Worm (Caenorhabditis elegans) whole organism, late embryonic: ENCODE measurements around the gene otpl-8.
"Not testable (repeated sequence)": the region's sequence is repeated elsewhere in the genome, so short reads cannot be mapped to it uniquely, and the experiment has no call there.

ENCODE experiments used
- C08G9.2 ChIP-seq: sonication (generic microtip); optimal IDR thresholded peaks from 2 replicates; lab custom pipeline; 2016; ENCODE audit warnings: mild to moderate bottlenecking, missing genetic modification characterization, moderate library complexity, missing compliant biosample characterization
- C38D4.7 ChIP-seq: fragments of 200-800 bp; sonication (Bioruptor generic); optimal IDR thresholded peaks from 2 replicates; lab custom pipeline; 2018; ENCODE audit warnings: mild to moderate bottlenecking, missing genetic modification characterization, moderate library complexity, missing compliant biosample characterization
- F13H6.1 ChIP-seq: sonication (generic microtip); optimal IDR thresholded peaks from 2 replicates; lab custom pipeline; 2016; ENCODE audit warnings: missing genetic modification characterization, missing compliant biosample characterization
- K09A11.1 ChIP-seq: sonication (generic microtip); optimal IDR thresholded peaks from 2 replicates; lab custom pipeline; 2017; ENCODE audit warnings: antibody characterized with exemption, mild to moderate bottlenecking, missing genetic modification characterization, missing compliant biosample characterization; ENCODE audit not compliant: insufficient read depth
- T23F11.4 ChIP-seq: fragments of 200-800 bp; sonication (Bioruptor generic); optimal IDR thresholded peaks from 2 replicates; lab custom pipeline; 2018; ENCODE audit warnings: mild to moderate bottlenecking, missing genetic modification characterization, missing compliant biosample characterization
- Y22D7AL.16 ChIP-seq: sonication (generic microtip); optimal IDR thresholded peaks from 2 replicates; lab custom pipeline; 2016; ENCODE audit warnings: missing genetic modification characterization, missing compliant biosample characterization
- ceh-14 ChIP-seq: sonication (generic microtip); optimal IDR thresholded peaks from 2 replicates; lab custom pipeline; 2016; ENCODE audit warnings: missing genotype, missing genetic modification characterization, missing compliant biosample characterization
- ceh-18 ChIP-seq: sonication (generic microtip); optimal IDR thresholded peaks from 2 replicates; lab custom pipeline; 2016; ENCODE audit warnings: missing genetic modification characterization, missing compliant biosample characterization
- ceh-22 ChIP-seq: sonication (generic microtip); optimal IDR thresholded peaks from 2 replicates; lab custom pipeline; 2017; ENCODE audit warnings: missing biosample characterization, missing genetic modification characterization
- ceh-34 ChIP-seq: sonication (generic microtip); optimal IDR thresholded peaks from 2 replicates; lab custom pipeline; 2016; ENCODE audit warnings: mild to moderate bottlenecking, missing genetic modification characterization, missing compliant biosample characterization
- ceh-45 ChIP-seq: fragments of 200-800 bp; sonication (Bioruptor generic); IDR thresholded peaks from 2 replicates; pipeline ENCODE4 v1.3.6; 2022; ENCODE audit warnings: missing genetic modification reagents, missing genetic modification characterization, missing compliant biosample characterization
- ceh-48 ChIP-seq: sonication (generic microtip); optimal IDR thresholded peaks from 2 replicates; lab custom pipeline; 2016; ENCODE audit warnings: missing genetic modification characterization, inconsistent platforms, missing compliant biosample characterization
- ceh-6 ChIP-seq: fragments of 200-800 bp; sonication (Bioruptor generic); optimal IDR thresholded peaks from 2 replicates; lab custom pipeline; 2018; ENCODE audit warnings: mild to moderate bottlenecking, missing genetic modification characterization, missing compliant biosample characterization
- ceh-9 ChIP-seq: sonication (generic microtip); optimal IDR thresholded peaks from 2 replicates; lab custom pipeline; 2016; ENCODE audit warnings: mild to moderate bottlenecking, missing genetic modification characterization, inconsistent platforms, missing compliant biosample characterization
- elt-2 ChIP-seq: sonication (generic microtip); optimal IDR thresholded peaks from 2 replicates; lab custom pipeline; 2016; ENCODE audit warnings: missing genetic modification reagents, missing genetic modification characterization, missing compliant biosample characterization
- elt-4 ChIP-seq: sonication (generic microtip); optimal IDR thresholded peaks from 2 replicates; lab custom pipeline; 2016; ENCODE audit warnings: missing genetic modification characterization, missing compliant biosample characterization
- fax-1 ChIP-seq: sonication (generic microtip); optimal IDR thresholded peaks from 2 replicates; lab custom pipeline; 2016; ENCODE audit warnings: missing genotype, missing genetic modification characterization, missing compliant biosample characterization
- fkh-6 ChIP-seq: sonication (generic microtip); optimal IDR thresholded peaks from 2 replicates; lab custom pipeline; 2016; ENCODE audit warnings: missing genetic modification characterization, missing compliant biosample characterization
- gmeb-2 ChIP-seq: sonication (generic microtip); optimal IDR thresholded peaks from 2 replicates; lab custom pipeline; 2016; ENCODE audit warnings: missing genetic modification characterization, inconsistent platforms, missing compliant biosample characterization
- hlh-15 ChIP-seq: sonication (generic microtip); optimal IDR thresholded peaks from 2 replicates; lab custom pipeline; 2016; ENCODE audit warnings: missing genetic modification characterization, missing compliant biosample characterization
- hlh-6 ChIP-seq: sonication (generic microtip); optimal IDR thresholded peaks from 2 replicates; lab custom pipeline; 2016; ENCODE audit warnings: missing genotype, missing genetic modification characterization, missing compliant biosample characterization
- lim-6 ChIP-seq: sonication (generic microtip); optimal IDR thresholded peaks from 2 replicates; lab custom pipeline; 2016; ENCODE audit warnings: missing genetic modification characterization, missing compliant biosample characterization
- lin-11 ChIP-seq: fragments of 200-800 bp; sonication (Bioruptor generic); optimal IDR thresholded peaks from 2 replicates; lab custom pipeline; 2018; ENCODE audit warnings: mild to moderate bottlenecking, missing genetic modification characterization, missing compliant biosample characterization
- madf-2 ChIP-seq: sonication (generic microtip); optimal IDR thresholded peaks from 2 replicates; lab custom pipeline; 2017; ENCODE audit warnings: missing genetic modification characterization, missing compliant biosample characterization
- nhr-11 ChIP-seq: fragments of 150-350 bp; optimal IDR thresholded peaks from 2 replicates; lab custom pipeline; 2014; ENCODE audit warnings: missing biosample characterization, missing genetic modification characterization
- npax-4 ChIP-seq: sonication (generic microtip); optimal IDR thresholded peaks from 2 replicates; lab custom pipeline; 2016; ENCODE audit warnings: missing genetic modification characterization, missing compliant biosample characterization
- odd-2 ChIP-seq: sonication (generic microtip); optimal IDR thresholded peaks from 2 replicates; lab custom pipeline; 2017; ENCODE audit warnings: antibody characterized with exemption, mild to moderate bottlenecking, missing genetic modification characterization, missing compliant biosample characterization
- pat-9 ChIP-seq: fragments of 200-800 bp; sonication (Bioruptor generic); optimal IDR thresholded peaks from 2 replicates; lab custom pipeline; 2018; ENCODE audit warnings: mild to moderate bottlenecking, missing genetic modification characterization, moderate library complexity, missing compliant biosample characterization
- pax-1 ChIP-seq: fragments of 150-350 bp; optimal IDR thresholded peaks from 2 replicates; lab custom pipeline; 2014; ENCODE audit warnings: missing biosample characterization, missing genetic modification characterization
- pha-4 ChIP-seq: fragments of 150-350 bp; optimal IDR thresholded peaks from 2 replicates; lab custom pipeline; 2018; ENCODE audit warnings: missing biosample characterization, missing genetic modification reagents, missing genetic modification characterization
- ref-2 ChIP-seq: sonication (generic microtip); optimal IDR thresholded peaks from 2 replicates; lab custom pipeline; 2016; ENCODE audit warnings: missing genetic modification characterization, missing compliant biosample characterization
- sox-2 ChIP-seq: fragments of 200-800 bp; sonication (Bioruptor generic); IDR thresholded peaks from 2 replicates; pipeline ENCODE4 v1.3.6; 2022; ENCODE audit warnings: missing genetic modification reagents, missing genetic modification characterization, missing compliant biosample characterization
- ttx-3 ChIP-seq: sonication (generic microtip); optimal IDR thresholded peaks from 2 replicates; lab custom pipeline; 2016; ENCODE audit warnings: missing genetic modification reagents, missing genetic modification characterization, missing compliant biosample characterization
- unc-42 ChIP-seq: sonication (generic microtip); optimal IDR thresholded peaks from 2 replicates; lab custom pipeline; 2016; ENCODE audit warnings: missing genotype, missing genetic modification characterization, missing compliant biosample characterization
- unc-86 ChIP-seq: sonication (generic microtip); optimal IDR thresholded peaks from 2 replicates; lab custom pipeline; 2016; ENCODE audit warnings: missing genetic modification characterization, missing compliant biosample characterization
- zip-5 ChIP-seq: sonication (generic microtip); optimal IDR thresholded peaks from 2 replicates; lab custom pipeline; 2016; ENCODE audit warnings: missing genetic modification characterization, missing compliant biosample characterization

otpl-8 gene

DNA sequence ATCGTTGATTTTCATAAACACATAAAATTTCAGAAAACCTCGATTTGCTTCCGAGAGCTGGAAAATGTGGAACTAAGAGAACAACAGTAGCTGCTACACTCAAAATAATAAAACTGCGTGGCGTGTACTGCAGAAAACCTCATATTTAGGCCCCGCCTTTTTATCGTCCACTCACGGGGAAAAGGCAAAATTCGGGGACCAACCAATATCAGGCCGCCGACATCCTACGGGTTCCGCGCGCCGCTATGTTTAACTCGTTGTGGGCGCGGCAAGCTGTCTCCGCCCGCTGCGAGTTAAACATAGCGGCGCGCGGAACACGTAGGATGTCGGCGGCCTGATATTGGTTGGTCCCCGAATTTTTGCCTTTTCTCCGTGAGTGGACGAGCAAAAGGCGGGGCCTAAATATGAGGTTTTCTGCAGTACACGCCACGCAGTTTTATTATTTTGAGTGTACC is 37.3 kb upstream of the otpl-8 start, which contains the start of gene F17A2.16:
Gene F17A2.16, plus strand, starts transcription at position 405 of the 455 bp plus-strand sequence.
- TF ChIP-seq zip-5 (tag; lab: Kevin White, UChicago); F13H6.1; elt-2: not testable (repeated sequence)

DNA sequence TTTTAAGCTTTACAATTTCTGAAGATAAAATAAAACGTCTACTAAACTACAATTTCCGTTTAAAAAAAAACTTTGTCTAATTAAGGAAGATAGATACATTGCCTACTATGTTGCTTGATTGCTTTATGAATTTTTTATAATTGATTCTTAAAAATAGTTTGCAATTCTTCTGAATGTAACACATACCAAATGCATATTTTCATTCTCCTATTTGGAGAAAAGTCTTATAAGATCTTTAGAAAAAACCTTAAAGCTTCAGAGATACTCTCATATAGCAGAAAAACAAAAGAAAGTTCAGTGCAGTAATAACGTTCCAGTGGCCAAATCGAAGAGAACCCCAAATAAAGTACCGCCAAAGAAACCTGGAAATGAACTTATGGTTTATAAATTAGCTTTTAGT is 35.8 kb upstream of the otpl-8 start, which contains the start of gene phf-32:
Gene phf-32, plus strand, starts transcription at position 301 of the 400 bp plus-strand sequence.
- no peak for TF ChIP-seq ref-2 (tag; lab: Kevin White, UChicago)
- TF ChIP-seq ttx-3, result no peak
- no peak for TF ChIP-seq ceh-45 (GFP tag; lab: Robert Waterston, UW)
- TF ChIP-seq C08G9.2 (tag; lab: Kevin White, UChicago), result no peak
- no peak for TF ChIP-seq lim-6 (tag; lab: Kevin White, UChicago)
- TF ChIP-seq hlh-6 (tag; lab: Kevin White, UChicago), result no peak
- no peak for TF ChIP-seq npax-4 (tag; lab: Kevin White, UChicago)
- TF ChIP-seq ceh-14 (tag; lab: Kevin White, UChicago), result no peak
- no peak for TF ChIP-seq T23F11.4 (GFP tag; lab: Kevin White, UChicago)
- no peak for TF ChIP-seq ceh-18 (tag; lab: Kevin White, UChicago)
- no peak for TF ChIP-seq hlh-15 (tag; lab: Kevin White, UChicago)
- TF ChIP-seq ceh-34 (tag; lab: Kevin White, UChicago), result no peak
- no peak for TF ChIP-seq unc-42
- no peak for TF ChIP-seq elt-4 (tag; lab: Kevin White, UChicago)
- no peak for TF ChIP-seq odd-2 (tag; lab: Kevin White, UChicago)
- no peak for TF ChIP-seq pat-9
- TF ChIP-seq pha-4 (tag; lab: Kevin White, UChicago), result no peak

DNA sequence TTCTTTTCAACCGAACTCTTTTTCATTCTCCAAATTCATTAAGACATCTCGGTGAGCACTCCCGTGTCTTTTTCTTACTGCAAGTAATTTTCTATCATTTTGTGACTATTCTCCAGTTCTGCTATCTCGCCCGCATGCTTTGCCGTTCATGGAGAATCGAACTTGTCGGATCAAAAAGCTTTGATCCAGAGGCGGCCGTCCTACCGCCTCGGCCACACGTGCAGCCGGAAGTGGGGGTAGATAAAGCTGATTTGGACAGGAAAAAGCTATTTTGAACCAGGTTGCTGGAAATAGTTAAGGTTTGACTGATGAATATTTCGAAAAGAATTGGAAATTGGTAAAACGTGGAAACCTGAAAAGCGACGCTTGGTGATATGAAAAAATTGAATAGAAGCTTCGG is 33.5 kb upstream of the otpl-8 start:
- TF ChIP-seq nhr-11 (tag; lab: Kevin White, UChicago) (no peak), ceh-48 (no peak), K09A11.1 (tag; lab: Kevin White, UChicago) (no peak), unc-86 (tag; lab: Kevin White, UChicago) (no peak), ceh-34 (tag; lab: Kevin White, UChicago) (no peak), gmeb-2 (no peak), ceh-6 (no peak), ceh-22 (tag; lab: Kevin White, UChicago) (no peak), hlh-15 (tag; lab: Kevin White, UChicago) (no peak), lin-11 (no peak), T23F11.4 (GFP tag; lab: Kevin White, UChicago) (no peak), pat-9 (no peak), ceh-9 (tag; lab: Kevin White, UChicago) (no peak), sox-2 (GFP tag; lab: Robert Waterston, UW) (no peak), Y22D7AL.16 (tag; lab: Kevin White, UChicago) (no peak), pax-1 (tag; lab: Kevin White, UChicago) (no peak), C38D4.7 (GFP tag; lab: Kevin White, UChicago) (no peak), ceh-45 (GFP tag; lab: Robert Waterston, UW) (no peak), elt-4 (tag; lab: Kevin White, UChicago) (no peak), madf-2 (tag; lab: Kevin White, UChicago) (no peak)

DNA sequence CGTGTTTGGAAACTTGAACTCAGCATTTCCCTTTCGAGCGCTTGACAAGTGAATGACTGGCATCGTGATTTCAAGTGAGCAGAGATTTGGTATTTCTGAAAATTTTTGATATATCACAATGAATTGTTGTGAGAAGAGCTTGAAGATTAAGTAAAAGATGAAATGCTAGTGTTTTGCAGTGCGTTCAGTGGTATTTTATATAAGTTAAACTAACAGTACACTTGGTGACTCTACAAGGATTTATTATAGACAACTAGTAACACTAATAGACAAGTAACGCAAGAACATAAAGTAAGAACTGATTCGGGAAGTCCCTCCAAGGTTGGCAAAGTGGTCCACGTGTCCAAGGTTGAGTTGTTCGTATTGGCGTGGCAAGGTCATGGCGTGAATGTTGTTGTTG is 32.0 kb upstream of the otpl-8 start, which contains the start of gene dot-1.3:
Gene dot-1.3, minus strand, starts transcription at position 101 of the 400 bp plus-strand sequence.
- not testable (repeated sequence) for TF ChIP-seq fkh-6; fax-1 (tag; lab: Kevin White, UChicago); ref-2 (tag; lab: Kevin White, UChicago)
